Fruit fly (Drosophila melanogaster) whole organism, embryonic: Measurements from ENCODE around the gene wb.

Experiments
- Abd-B ChIP-seq: fragments of 200-800 bp; sonication (Bioruptor generic); optimal IDR thresholded peaks from 2 replicates; lab custom pipeline; 2018; ENCODE audit warnings: missing biosample characterization, mild to moderate bottlenecking, missing genetic modification characterization, moderate library complexity
- CG1024 ChIP-seq: fragments of 200-800 bp; sonication (Bioruptor generic); IDR thresholded peaks from 2 replicates; pipeline ENCODE4 v1.3.6; 2022; ENCODE audit warnings: missing biosample characterization, missing genetic modification characterization
- CG13624 ChIP-seq: fragments of 200-800 bp; sonication (Bioruptor generic); optimal IDR thresholded peaks from 2 replicates; lab custom pipeline; 2016; ENCODE audit warnings: missing biosample characterization, missing genetic modification characterization
- CG15696 ChIP-seq: fragments of 200-800 bp; sonication (Bioruptor generic); optimal IDR thresholded peaks from 2 replicates; lab custom pipeline; 2019; ENCODE audit warnings: missing biosample characterization, mild to moderate bottlenecking, missing genetic modification characterization, moderate library complexity
- CG17361 ChIP-seq: fragments of 200-800 bp; sonication (Bioruptor generic); IDR thresholded peaks from 3 replicates; pipeline ENCODE4 v1.3.6; 2022; ENCODE audit warnings: missing biosample characterization, missing genetic modification characterization
- CG6765 ChIP-seq: fragments of 200-800 bp; sonication (Bioruptor generic); optimal IDR thresholded peaks from 3 replicates; lab custom pipeline; 2017; ENCODE audit warnings: missing biosample characterization, mild to moderate bottlenecking, missing genetic modification characterization
- Poxn ChIP-seq: fragments of 200-800 bp; sonication (Bioruptor generic); IDR thresholded peaks from 2 replicates; pipeline ENCODE4 v1.3.6; 2022; ENCODE audit warnings: missing biosample characterization, missing genetic modification characterization
- en ChIP-seq: fragments of 200-800 bp; sonication (Bioruptor generic); optimal IDR thresholded peaks from 2 replicates; lab custom pipeline; 2016; ENCODE audit warnings: missing biosample characterization, missing genetic modification characterization
- fru ChIP-seq: fragments of >200 bp; optimal IDR thresholded peaks from 2 replicates; lab custom pipeline; 2017
- lola ChIP-seq, 3 experiments: fragments of >200 bp in 2 of 3; fragments of 200-800 bp in 1 of 3; sonication (Bioruptor generic) in 1 of 3; optimal IDR thresholded peaks; 2 replicates each; lab custom pipeline; 2017 to 2019; ENCODE audit warnings: missing biosample characterization in 3 of 3, missing genetic modification characterization in 3 of 3, mild to moderate bottlenecking in 1 of 3, moderate library complexity in 1 of 3
- maf-S ChIP-seq: fragments of 200-800 bp; sonication (Bioruptor generic); optimal IDR thresholded peaks from 2 replicates; lab custom pipeline; 2016; ENCODE audit warnings: missing biosample characterization, missing genetic modification characterization
- seq ChIP-seq: fragments of 200-800 bp; sonication (Bioruptor generic); IDR thresholded peaks from 2 replicates; pipeline ENCODE4 v1.3.6; 2022; ENCODE audit warnings: missing biosample characterization, missing genetic modification characterization

- TF ChIP-seq en (no peak), maf-S (GFP tag; lab: Kevin White, UChicago) (no peak), Abd-B (GFP tag; lab: Kevin White, UChicago) (no peak), seq (GFP tag; lab: Robert Waterston, UW) (no peak), CG6765 (no peak), CG13624 (GFP tag; lab: Kevin White, UChicago) (no peak), lola (GFP tag; optimal IDR thresholded peaks at IDR 0.05; lab: Kevin White, UChicago) (no peak), CG1024 (GFP tag; lab: Robert Waterston, UW) (no peak), fru (lab: Kevin White, UChicago) (no peak), Poxn (GFP tag; lab: Robert Waterston, UW) (no peak), CG15696 (tag; lab: Kevin White, UChicago) (no peak), CG17361 (GFP tag; lab: Robert Waterston, UW) (no peak)
Observed at dm6 chr2L:14259783-14260182, 3.0 kb upstream of the wb start.
